Comparison of ENCODE assay signal across 3 fruit fly cellular contexts in the genomic region with DNA sequence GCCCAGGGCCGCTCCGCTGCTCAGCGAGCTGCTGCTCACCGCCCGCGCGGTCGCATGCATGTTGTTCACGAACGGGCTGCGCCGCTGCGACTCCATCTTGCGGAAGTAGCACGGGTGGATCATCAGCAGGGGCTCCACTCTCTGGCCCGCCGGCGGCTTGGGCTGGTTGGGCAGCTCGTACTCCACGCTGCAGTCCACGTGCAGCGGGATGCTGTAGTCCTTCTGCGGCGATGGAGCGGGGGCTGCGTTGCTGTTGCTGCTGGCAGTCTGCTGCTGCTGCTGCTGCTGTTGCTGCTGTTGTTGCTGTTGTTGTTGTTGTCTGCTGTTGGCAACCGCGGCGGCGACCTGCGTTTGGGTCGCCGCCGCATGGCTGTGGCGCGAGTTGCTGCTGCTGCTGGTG.
TF ChIP-seq lines count a peak whose summit lies in the region.

No protein-coding gene starts in this region.

- TF ChIP-seq CTCF in whole organism, embryonic (GFP tag; optimal IDR thresholded peaks at IDR 0.05; lab: Kevin White, UChicago), result no peak

TF ChIP-seq in whole organism, embryonic, 481 proteins besides CTCF, POLR2A, EP300 and RAD21:
- peak; percentile 68; the same call in 1 of the 2 replicates for TF ChIP-seq CG4360 (GFP tag; IDR thresholded peaks at IDR 0.05; lab: Robert Waterston, UW)
- TF ChIP-seq CG4404 (GFP tag; IDR thresholded peaks at IDR 0.05; lab: Robert Waterston, UW), result peak; percentile 13; the same call in 1 of the 2 replicates
- no peak for TF ChIP-seq CG15696 (tag; optimal IDR thresholded peaks at IDR 0.05; lab: Kevin White, UChicago)
- peak in 1 of 2 experiments; percentile 26 for TF ChIP-seq dpn (GFP tag; optimal IDR thresholded peaks at IDR 0.05; lab: Kevin White, UChicago)
- peak; percentile 75 for TF ChIP-seq Med (GFP tag; lab: Kevin White, UChicago)
- TF ChIP-seq fru (optimal IDR thresholded peaks at IDR 0.05; lab: Kevin White, UChicago), result no peak
- 0 out of 3 replicates have a peak, but pooled peaks have one; percentile 27 for TF ChIP-seq CG11695 (GFP tag; IDR thresholded peaks at IDR 0.05; lab: Robert Waterston, UW)
- no peak for TF ChIP-seq NfI (GFP tag; optimal IDR thresholded peaks at IDR 0.05; lab: Kevin White, UChicago)
- TF ChIP-seq eve (GFP tag; optimal IDR thresholded peaks at IDR 0.05; lab: Kevin White, UChicago), result peak in 1 of 2 experiments; percentile 18
- no peak for TF ChIP-seq CG10431 (GFP tag; optimal IDR thresholded peaks at IDR 0.05; lab: Kevin White, UChicago)
- peak; percentile 41 for TF ChIP-seq Ets65A (GFP tag; lab: Kevin White, UChicago)
- TF ChIP-seq p53 (GFP tag; optimal IDR thresholded peaks at IDR 0.05; lab: Kevin White, UChicago), result no peak
- no peak for TF ChIP-seq CG8388 (GFP tag; optimal IDR thresholded peaks at IDR 0.05; lab: Kevin White, UChicago)
- peak; percentile 17 for TF ChIP-seq CG9609 (GFP tag; optimal IDR thresholded peaks at IDR 0.05; lab: Kevin White, UChicago)
- no peak for TF ChIP-seq zfh1 (GFP tag; IDR thresholded peaks at IDR 0.05; lab: Robert Waterston, UW)
- peak; percentile 59 for TF ChIP-seq sens (GFP tag; lab: Kevin White, UChicago)
- TF ChIP-seq Dbx (GFP tag; IDR thresholded peaks at IDR 0.05; lab: Robert Waterston, UW), result no peak
- no peak for TF ChIP-seq jigr1 (GFP tag; IDR thresholded peaks at IDR 0.05; lab: Robert Waterston, UW)
- TF ChIP-seq fd96Cb (tag; optimal IDR thresholded peaks at IDR 0.05; lab: Kevin White, UChicago), result no peak
- no peak for TF ChIP-seq jing (GFP tag; optimal IDR thresholded peaks at IDR 0.05; lab: Kevin White, UChicago)
- TF ChIP-seq ash1 (GFP tag; optimal IDR thresholded peaks at IDR 0.05; lab: Kevin White, UChicago), result peak; percentile 4
- no peak for TF ChIP-seq prd (optimal IDR thresholded peaks at IDR 0.05; lab: Kevin White, UChicago)
- 0 out of 3 replicates have a peak, but pooled peaks have one; percentile 15 for TF ChIP-seq prd (GFP tag; IDR thresholded peaks at IDR 0.05; lab: Robert Waterston, UW)
- TF ChIP-seq Hr39 (optimal IDR thresholded peaks at IDR 0.05; lab: Kevin White, UChicago), result peak; percentile 3

TF ChIP-seq in whole organism, pupa, 21 proteins besides CTCF, POLR2A, EP300 and RAD21:
- TF ChIP-seq EcR (GFP tag; optimal IDR thresholded peaks at IDR 0.05; lab: Kevin White, UChicago), result no peak
- TF ChIP-seq CG13204 (GFP tag; optimal IDR thresholded peaks at IDR 0.05; lab: Kevin White, UChicago), result no peak
- 0 out of 3 replicates have a peak, but pooled peaks have one; percentile 7 for TF ChIP-seq fd96Ca (GFP tag; IDR thresholded peaks at IDR 0.05; lab: Robert Waterston, UW)
- TF ChIP-seq CG34367 (tag; optimal IDR thresholded peaks at IDR 0.05; lab: Kevin White, UChicago), result no peak
TF ChIP-seq in whole organism, pupa: peak in this region for 1.

TF ChIP-seq in whole organism, wandering third instar larva, 38 proteins besides CTCF, POLR2A, EP300 and RAD21:
- TF ChIP-seq sage (GFP tag; optimal IDR thresholded peaks at IDR 0.05; lab: Kevin White, UChicago) (no peak), HLH106 (tag; optimal IDR thresholded peaks at IDR 0.05; lab: Kevin White, UChicago) (no peak), dmrt93B (GFP tag; optimal IDR thresholded peaks at IDR 0.05; lab: Kevin White, UChicago) (no peak), Hr78 (GFP tag; optimal IDR thresholded peaks at IDR 0.05; lab: Kevin White, UChicago) (no peak), jim (GFP tag; optimal IDR thresholded peaks at IDR 0.05; lab: Kevin White, UChicago) (no peak), fru (GFP tag; optimal IDR thresholded peaks at IDR 0.05; lab: Kevin White, UChicago) (no peak), Dfd (GFP tag; optimal IDR thresholded peaks at IDR 0.05; lab: Kevin White, UChicago) (peak; percentile 91), Hr83 (GFP tag; optimal IDR thresholded peaks at IDR 0.05; lab: Kevin White, UChicago; ENCODE audit: poor library complexity, severe bottlenecking) (no peak)
